Fruit fly (Drosophila melanogaster): ENCODE measurements around the gene Arp3.

Arp3 gene

DNA sequence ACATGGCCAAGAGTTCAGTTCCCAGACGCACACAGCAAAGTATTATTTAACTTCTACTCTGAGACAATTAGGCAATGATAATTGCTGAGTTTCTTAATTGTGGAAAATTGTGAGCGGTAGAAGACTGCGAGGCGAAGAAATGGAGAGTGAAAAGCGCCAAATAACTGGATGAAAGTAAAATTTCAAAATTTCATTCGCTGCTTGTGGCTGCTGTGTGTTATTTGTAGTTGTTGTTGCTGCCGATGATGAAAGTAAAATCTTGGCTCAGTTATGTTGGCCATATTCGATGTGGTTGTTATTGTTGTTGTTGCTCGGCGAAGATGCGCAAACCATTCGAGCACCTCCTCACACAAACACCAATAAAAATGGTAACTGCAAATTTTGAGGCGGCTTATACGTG, 34.6 kb upstream of the Arp3 start:
- TF ChIP-seq ttk (optimal IDR thresholded peaks at IDR 0.05) (no peak), Myc (optimal IDR thresholded peaks at IDR 0.05) (no peak), insv (optimal IDR thresholded peaks at IDR 0.05) (no peak), Sin3A (optimal IDR thresholded peaks at IDR 0.05) (no peak), h (optimal IDR thresholded peaks at IDR 0.05) (no peak), psq (optimal IDR thresholded peaks at IDR 0.05) (no peak)

DNA sequence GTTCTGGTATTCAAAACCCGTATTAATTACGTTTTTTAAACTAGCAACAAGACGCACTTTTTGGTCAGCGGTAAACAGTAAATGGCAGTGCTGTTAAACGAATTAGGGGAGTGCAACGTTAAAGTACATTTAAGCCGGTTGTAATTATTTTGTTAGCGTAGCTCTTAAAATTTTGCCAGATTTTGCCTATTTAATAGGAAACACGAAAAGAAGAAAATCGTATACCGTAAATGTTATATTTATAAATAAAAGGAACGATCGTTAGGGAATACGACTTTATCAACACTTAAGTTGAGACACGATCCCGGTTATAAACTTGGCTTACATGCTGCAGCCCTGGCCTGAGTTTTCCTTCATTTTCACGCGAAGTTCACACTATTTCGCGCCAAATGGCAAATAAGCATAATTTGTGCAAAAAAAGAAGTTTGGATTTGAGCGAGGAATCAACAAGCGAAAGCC, 21.8 kb upstream of the Arp3 start, which contains the start of the genes Setx and mus301:
Setx (minus strand) TSS at position 51 of the 459 bp plus-strand sequence.
mus301 (plus strand) TSS at position 361 of the 459 bp plus-strand sequence.
- TF ChIP-seq insv (optimal IDR thresholded peaks at IDR 0.05) (no peak), psq (optimal IDR thresholded peaks at IDR 0.05) (no peak), ttk (optimal IDR thresholded peaks at IDR 0.05) (no peak), Sin3A (optimal IDR thresholded peaks at IDR 0.05) (no peak), Myc (optimal IDR thresholded peaks at IDR 0.05) (no peak), h (optimal IDR thresholded peaks at IDR 0.05) (no peak)

DNA sequence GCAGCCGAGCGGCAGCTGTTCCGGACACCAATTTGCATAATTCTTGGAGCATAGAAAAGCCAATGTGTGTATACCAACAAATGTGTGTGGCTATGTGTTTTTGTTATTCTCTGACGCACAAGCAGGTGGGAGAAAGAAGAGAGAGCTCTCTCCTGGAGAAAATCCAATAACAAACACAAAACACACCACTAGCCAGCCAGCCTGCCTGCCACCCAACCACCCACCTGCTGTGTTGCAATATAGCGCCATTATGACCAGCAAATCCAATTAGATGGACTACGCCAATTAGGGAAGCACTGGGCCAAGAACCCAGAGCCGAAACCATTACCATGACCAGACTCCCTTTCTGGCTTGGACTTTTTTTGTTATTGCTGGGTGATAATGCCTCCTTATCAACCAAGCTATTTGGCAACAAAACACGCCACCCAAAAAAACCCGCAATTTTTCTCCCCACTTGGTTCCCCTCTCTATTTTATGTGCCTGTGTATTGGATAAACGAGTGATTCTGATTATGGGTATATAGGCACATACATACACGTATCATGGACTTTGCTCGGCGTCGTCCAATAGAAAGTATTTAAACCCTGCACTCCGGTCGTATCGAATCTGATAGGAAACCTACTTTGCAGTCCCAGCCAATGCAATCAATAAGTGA, 12.8 kb upstream of the Arp3 start:
- no peak for TF ChIP-seq ttk (optimal IDR thresholded peaks at IDR 0.05)
- TF ChIP-seq Myc (optimal IDR thresholded peaks at IDR 0.05), result no peak
- no peak for TF ChIP-seq h (optimal IDR thresholded peaks at IDR 0.05)
- TF ChIP-seq Sin3A (optimal IDR thresholded peaks at IDR 0.05), result no peak
- no peak for TF ChIP-seq insv (optimal IDR thresholded peaks at IDR 0.05)
- TF ChIP-seq psq (optimal IDR thresholded peaks at IDR 0.05), result no peak

DNA sequence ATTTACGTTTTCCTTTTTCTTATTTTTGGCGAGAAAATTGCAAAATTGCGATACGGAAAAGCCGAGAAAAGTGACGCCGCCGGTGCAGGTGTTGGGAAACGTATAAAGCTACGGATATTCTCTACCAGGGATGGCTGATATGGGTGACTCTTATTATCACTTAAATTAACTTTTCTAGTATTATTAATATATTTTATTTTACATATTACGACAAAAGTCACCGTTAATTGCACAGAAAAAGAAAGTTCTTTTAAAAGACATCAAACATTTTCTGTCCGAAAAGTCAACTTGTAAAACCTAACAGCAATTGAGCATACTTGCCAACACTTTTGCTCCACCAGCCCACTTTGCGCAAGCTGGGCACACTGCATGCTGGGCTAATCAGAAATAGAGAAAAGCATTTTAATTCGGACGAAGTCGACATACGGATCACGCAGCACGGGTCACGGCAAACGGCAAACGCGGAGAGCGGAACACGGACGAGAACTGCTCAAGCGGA, 12.1 kb upstream of the Arp3 start, which contains the start of the genes Cds and Uba2:
Cds (plus strand) TSS at position 51 of the 499 bp plus-strand sequence.
Uba2 (minus strand) TSS at position 107 of the 499 bp plus-strand sequence.
- TF ChIP-seq insv (optimal IDR thresholded peaks at IDR 0.05) (no peak), psq (optimal IDR thresholded peaks at IDR 0.05) (no peak), Myc (optimal IDR thresholded peaks at IDR 0.05) (no peak), Sin3A (optimal IDR thresholded peaks at IDR 0.05) (no peak), h (optimal IDR thresholded peaks at IDR 0.05) (no peak), ttk (optimal IDR thresholded peaks at IDR 0.05) (no peak)

DNA sequence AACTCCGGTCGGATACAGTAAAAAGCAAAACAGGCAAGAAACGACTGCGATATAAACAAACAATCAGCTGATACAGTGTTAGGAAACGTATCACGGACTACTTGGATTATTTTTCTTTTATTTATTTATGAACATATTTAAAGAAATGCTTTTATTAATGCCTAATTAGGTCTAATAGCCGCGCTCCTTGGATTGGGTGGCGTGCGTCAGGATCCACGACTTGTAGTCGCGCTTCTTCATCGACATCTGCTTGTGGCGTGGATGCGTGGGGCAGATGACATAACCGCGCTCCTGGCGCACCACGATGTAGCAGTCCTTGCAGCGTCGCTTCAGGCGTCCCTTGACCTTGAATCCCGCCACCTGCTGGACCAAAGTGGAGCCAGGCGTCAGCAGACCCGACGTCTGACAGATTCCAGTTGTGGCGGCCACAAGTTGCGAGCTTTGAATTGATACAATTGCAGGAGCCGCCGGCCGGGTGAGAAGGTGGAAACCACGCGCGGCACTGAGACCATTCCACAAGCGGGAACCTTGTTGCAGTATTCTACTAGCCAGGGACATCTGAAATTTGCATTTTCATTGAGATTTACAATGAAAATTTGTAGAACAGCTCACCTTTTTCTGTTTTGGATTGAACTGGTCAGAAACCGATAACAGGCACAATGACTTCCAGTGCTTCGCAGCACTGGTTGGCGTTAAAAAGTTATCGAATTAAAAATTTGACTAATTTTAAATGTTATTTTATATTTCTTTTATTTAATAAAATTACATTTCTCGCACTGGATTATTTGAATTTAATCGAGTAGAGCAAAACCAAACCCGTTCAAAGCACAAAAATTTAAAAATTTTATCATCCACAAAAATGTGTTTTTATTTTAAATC, 9.0 kb upstream of the Arp3 start, which contains the start of the genes CG7550 and mRpL36:
CG7550 (minus strand) TSS at position 51 of the 879 bp plus-strand sequence.
mRpL36 (minus strand) TSS at position 652 of the 879 bp plus-strand sequence.
- TF ChIP-seq insv (optimal IDR thresholded peaks at IDR 0.05) (no peak), psq (optimal IDR thresholded peaks at IDR 0.05) (no peak), Myc (optimal IDR thresholded peaks at IDR 0.05) (no peak)

DNA sequence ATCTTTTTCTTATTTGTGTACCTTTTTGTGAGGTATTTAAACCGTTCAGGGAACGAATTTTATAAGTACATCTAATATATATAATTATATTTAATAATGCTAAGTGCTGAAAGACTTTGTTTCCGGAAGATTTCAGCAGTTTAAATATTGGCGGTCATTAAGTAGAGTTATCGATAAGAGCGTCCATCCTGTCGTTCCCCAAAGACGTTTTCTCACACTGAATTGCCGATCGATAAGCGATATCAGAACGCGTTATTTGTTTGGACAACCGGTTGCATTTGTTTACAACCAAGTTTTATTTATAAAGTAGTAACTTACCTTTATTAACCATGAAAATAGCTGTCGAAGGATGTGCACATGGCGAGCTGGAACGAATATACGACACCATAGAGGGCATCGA, 5.9 kb upstream of the Arp3 start, which contains the start of gene ldbr:
ldbr (plus strand) TSS at position 238 of the 400 bp plus-strand sequence.
- TF ChIP-seq h (optimal IDR thresholded peaks at IDR 0.05) (no peak), ttk (optimal IDR thresholded peaks at IDR 0.05) (no peak)

DNA sequence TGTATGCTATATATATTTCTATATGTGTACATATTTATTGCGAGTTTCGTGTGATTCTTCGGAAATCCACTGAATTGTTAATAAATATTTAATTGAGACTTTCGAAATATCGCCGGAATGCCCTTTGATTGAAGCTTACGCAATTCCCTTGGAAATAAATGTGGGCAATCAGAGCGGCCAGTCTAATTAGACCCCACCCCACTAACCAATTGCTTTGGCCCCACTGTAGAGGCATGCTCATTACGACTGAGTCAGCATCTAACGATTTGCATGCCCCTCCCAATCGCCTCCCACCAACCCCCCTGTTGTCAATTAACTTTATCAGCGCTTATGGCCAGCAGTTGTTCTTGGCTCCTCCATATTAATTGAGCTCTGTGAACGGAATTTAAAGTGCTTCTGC, 1.1 kb upstream of the Arp3 start:
- TF ChIP-seq insv (optimal IDR thresholded peaks at IDR 0.05) (no peak), Myc (optimal IDR thresholded peaks at IDR 0.05) (no peak), h (optimal IDR thresholded peaks at IDR 0.05) (no peak), psq (optimal IDR thresholded peaks at IDR 0.05) (no peak), Sin3A (optimal IDR thresholded peaks at IDR 0.05) (no peak), ttk (optimal IDR thresholded peaks at IDR 0.05) (no peak)

DNA sequence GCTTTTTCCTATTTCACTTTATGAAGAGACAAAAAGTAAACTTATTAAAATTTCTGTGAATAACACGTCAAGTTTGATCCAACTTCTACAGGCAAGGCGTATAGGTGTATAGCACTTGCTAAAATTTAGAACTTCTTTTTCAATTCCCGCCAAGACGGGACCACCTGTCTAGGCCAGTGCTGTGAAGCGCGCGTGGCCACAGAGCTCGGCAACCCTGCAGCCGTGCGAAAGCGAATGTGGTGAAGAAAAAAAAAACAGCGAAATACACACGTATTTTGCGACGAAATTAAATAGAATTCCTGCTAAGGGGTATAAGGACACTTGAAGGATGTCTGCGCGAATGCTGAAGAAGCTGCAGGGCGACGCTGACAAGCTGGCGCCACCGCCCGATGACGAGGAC, 5.5 kb downstream of the Arp3 start, which contains the start of gene Nulp1:
Nulp1 (plus strand) TSS at position 198 of the 400 bp plus-strand sequence.
- no peak for TF ChIP-seq Sin3A (optimal IDR thresholded peaks at IDR 0.05)
- TF ChIP-seq Myc (optimal IDR thresholded peaks at IDR 0.05), result no peak
- no peak for TF ChIP-seq insv (optimal IDR thresholded peaks at IDR 0.05)
- TF ChIP-seq h (optimal IDR thresholded peaks at IDR 0.05), result no peak
- no peak for TF ChIP-seq ttk (optimal IDR thresholded peaks at IDR 0.05)
- no peak for TF ChIP-seq psq (optimal IDR thresholded peaks at IDR 0.05)

DNA sequence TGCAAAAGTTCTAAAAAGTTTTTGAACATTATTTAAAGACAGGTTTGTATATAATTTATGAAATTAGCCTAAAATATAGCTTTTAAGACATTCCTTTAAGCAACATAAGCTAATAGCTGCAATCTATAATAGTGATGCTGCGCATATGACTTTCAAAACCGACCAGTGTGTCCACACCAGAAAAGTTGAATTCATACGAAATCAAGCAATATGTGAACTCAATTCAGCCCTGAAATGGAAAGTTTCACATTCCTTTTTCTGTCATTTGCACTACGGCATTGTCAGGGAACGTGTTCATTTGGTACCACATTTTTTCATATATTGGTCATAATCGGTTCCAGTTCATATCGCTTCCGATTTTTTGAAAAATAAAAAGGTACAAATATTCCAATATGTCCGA, 6.8 kb downstream of the Arp3 start, which contains the start of gene fan:
fan (plus strand) TSS at position 247 of the 400 bp plus-strand sequence.
- no peak for TF ChIP-seq Sin3A (optimal IDR thresholded peaks at IDR 0.05)
- TF ChIP-seq insv (optimal IDR thresholded peaks at IDR 0.05), result no peak
- no peak for TF ChIP-seq ttk (optimal IDR thresholded peaks at IDR 0.05)
- no peak for TF ChIP-seq h (optimal IDR thresholded peaks at IDR 0.05)
- TF ChIP-seq Myc (optimal IDR thresholded peaks at IDR 0.05), result no peak
- TF ChIP-seq psq (optimal IDR thresholded peaks at IDR 0.05), result no peak

DNA sequence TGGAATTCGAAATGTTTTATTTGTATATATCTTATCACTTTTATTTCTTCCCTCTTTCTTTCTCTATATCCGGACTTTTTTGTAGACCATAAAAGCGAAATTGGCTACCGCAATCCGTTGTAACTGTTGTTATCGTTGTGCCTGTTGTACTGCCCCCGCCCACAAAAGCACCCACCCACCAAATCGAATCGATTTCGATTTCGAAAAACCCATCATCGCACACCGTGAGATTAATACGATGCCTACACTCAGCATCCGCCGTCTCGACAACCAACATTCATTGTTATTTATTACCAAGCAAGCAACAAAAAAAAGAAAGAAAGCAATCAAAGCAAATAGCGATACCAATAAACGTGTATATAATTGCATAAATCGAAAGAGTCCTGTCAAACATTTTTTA, 7.5 kb downstream of the Arp3 start:
- TF ChIP-seq Sin3A (optimal IDR thresholded peaks at IDR 0.05), result no peak
- no peak for TF ChIP-seq psq (optimal IDR thresholded peaks at IDR 0.05)

DNA sequence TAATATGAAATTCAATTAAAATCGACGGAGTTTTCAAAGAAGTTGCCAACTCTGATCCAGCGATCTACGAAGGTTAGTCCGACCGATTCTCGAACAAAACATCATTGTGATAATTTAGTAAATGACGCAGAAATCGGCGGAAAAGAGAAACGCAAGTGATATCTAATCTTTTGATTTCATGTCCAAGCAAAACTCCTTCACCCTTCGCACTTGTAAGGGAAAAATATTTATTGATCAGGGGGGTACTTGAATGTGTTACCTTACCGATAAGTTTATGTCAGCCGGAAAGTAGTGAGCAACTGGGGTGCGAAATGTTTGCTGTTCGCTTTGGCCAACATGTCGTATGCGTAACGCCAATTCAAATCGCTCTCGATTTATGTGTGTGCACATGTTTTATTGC, 18.6 kb downstream of the Arp3 start:
- TF ChIP-seq h (optimal IDR thresholded peaks at IDR 0.05), result no peak
- TF ChIP-seq Myc (optimal IDR thresholded peaks at IDR 0.05), result no peak
- no peak for TF ChIP-seq ttk (optimal IDR thresholded peaks at IDR 0.05)
- TF ChIP-seq psq (optimal IDR thresholded peaks at IDR 0.05), result no peak
- no peak for TF ChIP-seq Sin3A (optimal IDR thresholded peaks at IDR 0.05)
- TF ChIP-seq insv (optimal IDR thresholded peaks at IDR 0.05), result no peak

DNA sequence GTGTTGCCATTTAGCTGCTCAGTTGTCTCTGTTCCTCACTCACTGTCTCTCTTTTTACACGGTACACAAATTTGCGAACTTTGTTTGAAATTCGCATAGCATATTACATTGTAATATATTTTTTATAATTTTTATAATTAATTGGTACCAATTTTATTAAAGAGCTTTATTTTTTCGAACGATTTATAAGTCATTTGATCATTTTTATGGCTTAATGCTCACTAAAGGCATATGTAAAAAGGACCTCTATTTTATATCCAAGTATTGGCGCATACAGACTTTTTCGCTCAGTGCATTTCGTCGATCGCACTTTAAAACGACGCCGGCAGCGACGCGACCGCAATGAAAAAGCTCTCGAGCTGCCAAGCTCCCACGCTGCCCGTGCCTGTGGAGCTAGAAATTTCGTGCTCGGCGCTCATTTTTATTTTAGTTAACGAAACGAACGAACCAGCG, 19.6 kb downstream of the Arp3 start:
- TF ChIP-seq Myc (optimal IDR thresholded peaks at IDR 0.05) (no peak), Sin3A (optimal IDR thresholded peaks at IDR 0.05) (no peak), insv (optimal IDR thresholded peaks at IDR 0.05) (no peak), h (optimal IDR thresholded peaks at IDR 0.05) (no peak), psq (optimal IDR thresholded peaks at IDR 0.05) (no peak), ttk (optimal IDR thresholded peaks at IDR 0.05) (no peak)
